Fruit fly (Drosophila melanogaster): Measurements from ENCODE around the gene Rev1.

The Rev1 gene

DNA sequence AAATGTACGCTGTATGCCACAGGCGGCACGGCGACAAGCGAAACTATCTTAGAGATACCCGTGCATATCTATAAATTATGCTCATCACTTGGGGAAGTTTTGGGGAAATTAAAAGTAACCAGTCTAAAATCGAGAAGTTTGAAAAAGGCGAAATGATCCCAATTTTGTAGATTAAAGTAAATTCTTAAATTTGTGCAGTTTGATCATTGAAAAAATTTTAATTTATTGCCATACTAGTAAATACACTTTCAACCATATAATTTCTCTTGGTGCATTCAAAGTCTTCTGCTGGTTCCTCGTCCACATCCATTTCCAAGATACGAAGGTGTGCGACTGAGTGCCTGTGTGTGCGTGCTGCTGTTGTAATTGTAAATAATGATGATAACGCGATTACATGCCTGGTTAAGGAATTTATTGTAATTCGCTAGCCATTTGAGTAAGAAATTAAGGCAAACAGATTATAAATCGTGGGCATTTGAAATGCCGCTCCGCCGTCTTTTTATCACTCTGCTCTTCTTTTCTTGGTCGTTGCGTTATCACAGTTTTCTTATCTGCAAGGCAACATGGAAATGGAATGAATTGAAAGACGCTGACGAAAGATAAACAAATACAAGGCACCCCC, 38.6 kb upstream of the Rev1 start (continued):
- TF ChIP-seq CG33557 (GFP tag; optimal IDR thresholded peaks at IDR 0.05) = peak; percentile 63
- peak; percentile 68 for TF ChIP-seq sima (GFP tag; optimal IDR thresholded peaks at IDR 0.05)
- TF ChIP-seq CG4360 (GFP tag; IDR thresholded peaks at IDR 0.05) = peak; percentile 51; the same call in 1 of the 2 replicates
- peak; percentile 81 for TF ChIP-seq Dad (GFP tag; optimal IDR thresholded peaks at IDR 0.05)
- peak; percentile 80 for TF ChIP-seq pum (GFP tag; optimal IDR thresholded peaks at IDR 0.05)
- no peak for TF ChIP-seq hbn (GFP tag; IDR thresholded peaks at IDR 0.05; ENCODE audit: partially characterized antibody)
- peak; percentile 68 for TF ChIP-seq pb (GFP tag; optimal IDR thresholded peaks at IDR 0.05)
- TF ChIP-seq Ada2b (GFP tag; IDR thresholded peaks at IDR 0.05) = peak; percentile 90
- TF ChIP-seq CG12769 (tag; optimal IDR thresholded peaks at IDR 0.05) = peak; percentile 44
- TF ChIP-seq lola (GFP tag; optimal IDR thresholded peaks at IDR 0.05) = peak in 1 of 3 experiments; percentile 87
- TF ChIP-seq CG10462 (GFP tag; optimal IDR thresholded peaks at IDR 0.05) = peak; percentile 77
- TF ChIP-seq Hmr (GFP tag; optimal IDR thresholded peaks at IDR 0.05) = peak; percentile 75
- peak; percentile 98 for TF ChIP-seq sens (GFP tag)
- TF ChIP-seq sd (tag; optimal IDR thresholded peaks at IDR 0.05) = peak; percentile 71
- TF ChIP-seq Sry-β (GFP tag; optimal IDR thresholded peaks at IDR 0.05) = peak; percentile 63
- TF ChIP-seq CG34376 (GFP tag; optimal IDR thresholded peaks at IDR 0.05) = peak; percentile 38
- peak; percentile 40 to 95 for TF ChIP-seq Hr51 (GFP tag; optimal IDR thresholded peaks at IDR 0.05)
- TF ChIP-seq Mad (GFP tag; optimal IDR thresholded peaks at IDR 0.05) = peak; percentile 71
- TF ChIP-seq tio (GFP tag; optimal IDR thresholded peaks at IDR 0.05) = peak; percentile 78
- TF ChIP-seq vvl (GFP tag; IDR thresholded peaks at IDR 0.05) = peak; percentile 92
- TF ChIP-seq Nf-YB (GFP tag; optimal IDR thresholded peaks at IDR 0.05) = peak; percentile 68
- no peak for TF ChIP-seq Neu2 (GFP tag; optimal IDR thresholded peaks at IDR 0.05; ENCODE audit: borderline replicate concordance)
- no peak for TF ChIP-seq corto (GFP tag; optimal IDR thresholded peaks at IDR 0.05)
- TF ChIP-seq D (optimal IDR thresholded peaks at IDR 0.05) = no peak
- TF ChIP-seq D (GFP tag; optimal IDR thresholded peaks at IDR 0.05) = peak; percentile 82
- no peak for TF ChIP-seq CG14860 (GFP tag; IDR thresholded peaks at IDR 0.05; ENCODE audit: partially characterized antibody)
- TF ChIP-seq CG14014 (GFP tag; IDR thresholded peaks at IDR 0.05) = peak; percentile 86
- peak; percentile 89 for TF ChIP-seq CG32772 (GFP tag; IDR thresholded peaks at IDR 0.05)
- peak; percentile 57 for TF ChIP-seq dm (GFP tag; optimal IDR thresholded peaks at IDR 0.05)
- peak; percentile 87 for TF ChIP-seq Nf-YA (GFP tag; IDR thresholded peaks at IDR 0.05)
- peak; percentile 66 for TF ChIP-seq CG2875 (GFP tag; optimal IDR thresholded peaks at IDR 0.05)
- peak; percentile 92 for TF ChIP-seq CG34422 (GFP tag; IDR thresholded peaks at IDR 0.05)
- TF ChIP-seq bab2 (GFP tag; optimal IDR thresholded peaks at IDR 0.05) = peak; percentile 82
- peak; percentile 91 for TF ChIP-seq CG31441 (GFP tag; IDR thresholded peaks at IDR 0.05)
- no peak for TF ChIP-seq luna (GFP tag; optimal IDR thresholded peaks at IDR 0.05)
- peak; percentile 43 for TF ChIP-seq tup (GFP tag; optimal IDR thresholded peaks at IDR 0.05)
- TF ChIP-seq Dref (GFP tag; IDR thresholded peaks at IDR 0.05) = no peak
- TF ChIP-seq CG11456 (GFP tag; IDR thresholded peaks at IDR 0.05) = peak; percentile 67
- peak; percentile 89 for TF ChIP-seq Fer1 (GFP tag; optimal IDR thresholded peaks at IDR 0.05)
- TF ChIP-seq GATAe (GFP tag; conservative IDR thresholded peaks at IDR 0.05) = peak; percentile 75
- peak; percentile 26 for TF ChIP-seq wek (GFP tag; optimal IDR thresholded peaks at IDR 0.05)
- TF ChIP-seq C15 (GFP tag; IDR thresholded peaks at IDR 0.05) = 0 out of 3 replicates have a peak, but pooled peaks have one; percentile 11
- TF ChIP-seq fru (optimal IDR thresholded peaks at IDR 0.05) = no peak
- peak; percentile 94 for TF ChIP-seq D19A (tag; optimal IDR thresholded peaks at IDR 0.05)
- peak; percentile 57 for TF ChIP-seq CG9932 (GFP tag; IDR thresholded peaks at IDR 0.05)
- TF ChIP-seq MTF-1 (GFP tag; optimal IDR thresholded peaks at IDR 0.05; ENCODE audit: borderline replicate concordance) = peak; percentile 50
- TF ChIP-seq CG15073 (GFP tag; optimal IDR thresholded peaks at IDR 0.05) = no peak
- TF ChIP-seq Sin3A (optimal IDR thresholded peaks at IDR 0.05) = no peak
- peak; percentile 73 for TF ChIP-seq CG30431 (GFP tag; optimal IDR thresholded peaks at IDR 0.05)
- TF ChIP-seq ase (GFP tag; IDR thresholded peaks at IDR 0.05) = peak; percentile 94
- no peak for TF ChIP-seq br (optimal IDR thresholded peaks at IDR 0.05)
